Worm (Caenorhabditis elegans): ENCODE data around the gene sec-6.

Gene sec-6

ce11 chrII:5374967-5375366, 15.6 kb downstream of the sec-6 start, which contains the start of gene algn-2:
Gene algn-2, plus strand, starts transcription at chrII:5375267.
- TF ChIP-seq crh-2 (tag; optimal IDR thresholded peaks at IDR 0.05) (no peak), nhr-10 (tag; optimal IDR thresholded peaks at IDR 0.05) (no peak), ZK546.5 (tag; optimal IDR thresholded peaks at IDR 0.05) (no peak), lin-13 (GFP tag; optimal IDR thresholded peaks at IDR 0.05) (no peak), ztf-11 (tag; optimal IDR thresholded peaks at IDR 0.05) (no peak), unc-62 (GFP tag; optimal IDR thresholded peaks at IDR 0.05) (no peak), peb-1 (tag; optimal IDR thresholded peaks at IDR 0.05) (no peak), aly-2 (tag; optimal IDR thresholded peaks at IDR 0.05) (no peak), R02D3.7 (tag; optimal IDR thresholded peaks at IDR 0.05) (no peak), lsy-2 (tag; optimal IDR thresholded peaks at IDR 0.05) (no peak), alr-1 (tag; optimal IDR thresholded peaks at IDR 0.05) (no peak), nhr-129 (tag; optimal IDR thresholded peaks at IDR 0.05) (no peak), nhr-77 (tag; optimal IDR thresholded peaks at IDR 0.05) (no peak), nhr-6 (tag; optimal IDR thresholded peaks at IDR 0.05) (no peak), mdl-1 (tag; optimal IDR thresholded peaks at IDR 0.05) (no peak), blmp-1 (tag; optimal IDR thresholded peaks at IDR 0.05; ENCODE audit: insufficient read depth) (no peak), nhr-25 (tag; optimal IDR thresholded peaks at IDR 0.05) (no peak), F13H6.1 (tag; optimal IDR thresholded peaks at IDR 0.05) (no peak), nhr-21 (tag; optimal IDR thresholded peaks at IDR 0.05) (no peak), Y55F3AM.14 (GFP tag; optimal IDR thresholded peaks at IDR 0.05) (no peak)

- TF ChIP-seq gmeb-1 (tag; optimal IDR thresholded peaks at IDR 0.05) (no peak), lin-11 (tag; optimal IDR thresholded peaks at IDR 0.05) (peak; percentile 16), ceh-82 (tag; optimal IDR thresholded peaks at IDR 0.05) (no peak), lsy-2 (tag; optimal IDR thresholded peaks at IDR 0.05) (peak in 1 of 2 experiments; percentile 16)
Observed at ce11 chrII:5377467-5378238, 18.3 kb downstream of the sec-6 start, which contains the start of gene prdx-2. Gene prdx-2, plus strand, starts transcription at chrII:5378195.

ce11 chrII:5378239-5378521, 18.8 kb downstream of the sec-6 start:
- TF ChIP-seq nhr-12 (tag; optimal IDR thresholded peaks at IDR 0.05) (no peak), zag-1 (tag; optimal IDR thresholded peaks at IDR 0.05) (no peak), crh-2 (tag; optimal IDR thresholded peaks at IDR 0.05) (peak; percentile 28), ceh-16 (tag; optimal IDR thresholded peaks at IDR 0.05) (no peak), elt-1 (tag; optimal IDR thresholded peaks at IDR 0.05) (no peak), nhr-129 (tag; optimal IDR thresholded peaks at IDR 0.05) (peak; percentile 49), nhr-25 (tag; optimal IDR thresholded peaks at IDR 0.05) (peak; percentile 5), nhr-6 (tag; optimal IDR thresholded peaks at IDR 0.05) (no peak), nhr-10 (tag; optimal IDR thresholded peaks at IDR 0.05) (no peak), mdl-1 (tag; optimal IDR thresholded peaks at IDR 0.05) (no peak), aly-2 (tag; optimal IDR thresholded peaks at IDR 0.05) (no peak), egl-27 (tag; optimal IDR thresholded peaks at IDR 0.05) (no peak), nhr-23 (tag; optimal IDR thresholded peaks at IDR 0.05) (no peak), ceh-82 (tag; optimal IDR thresholded peaks at IDR 0.05) (no peak), sma-9 (GFP tag; optimal IDR thresholded peaks at IDR 0.05) (peak; percentile 33), sma-9 (tag; optimal IDR thresholded peaks at IDR 0.05) (no peak), sma-3 (GFP tag; optimal IDR thresholded peaks at IDR 0.05) (no peak), fos-1 (tag; optimal IDR thresholded peaks at IDR 0.05) (peak; percentile 8)

- TF ChIP-seq mbf-1 (tag; optimal IDR thresholded peaks at IDR 0.05) (no peak), unc-55 (GFP tag; optimal IDR thresholded peaks at IDR 0.05) (peak; percentile 21), ztf-1 (GFP tag; conservative IDR thresholded peaks at IDR 0.05) (no peak), F13H6.1 (tag; optimal IDR thresholded peaks at IDR 0.05) (peak; percentile 62), fos-1 (tag; optimal IDR thresholded peaks at IDR 0.05) (peak; percentile 98), mab-5 (tag; optimal IDR thresholded peaks at IDR 0.05) (no peak), ztf-4 (tag; optimal IDR thresholded peaks at IDR 0.05) (peak; percentile 56), sem-4 (tag; optimal IDR thresholded peaks at IDR 0.05) (peak; percentile 5), nhr-129 (tag; optimal IDR thresholded peaks at IDR 0.05) (peak; percentile 78), sma-3 (GFP tag; optimal IDR thresholded peaks at IDR 0.05) (peak; percentile 85), lin-39 (tag; optimal IDR thresholded peaks at IDR 0.05) (no peak), nhr-10 (tag; optimal IDR thresholded peaks at IDR 0.05) (no peak), ceh-82 (tag; optimal IDR thresholded peaks at IDR 0.05) (no peak), mdl-1 (tag; optimal IDR thresholded peaks at IDR 0.05) (no peak), nhr-25 (tag; optimal IDR thresholded peaks at IDR 0.05) (peak; percentile 86), nhr-21 (tag; optimal IDR thresholded peaks at IDR 0.05) (peak; percentile 78), elt-1 (tag; optimal IDR thresholded peaks at IDR 0.05) (no peak), alr-1 (tag; optimal IDR thresholded peaks at IDR 0.05) (no peak), ceh-16 (tag; optimal IDR thresholded peaks at IDR 0.05) (no peak), dmd-4 (tag; optimal IDR thresholded peaks at IDR 0.05) (no peak), crh-2 (tag; optimal IDR thresholded peaks at IDR 0.05) (peak; percentile 71), unc-62 (GFP tag; optimal IDR thresholded peaks at IDR 0.05) (no peak), ztf-11 (tag; optimal IDR thresholded peaks at IDR 0.05) (no peak), zag-1 (tag; optimal IDR thresholded peaks at IDR 0.05) (no peak), nhr-6 (tag; optimal IDR thresholded peaks at IDR 0.05) (no peak), lsy-2 (tag; optimal IDR thresholded peaks at IDR 0.05) (peak in 1 of 2 experiments; percentile 65), gmeb-1 (tag; optimal IDR thresholded peaks at IDR 0.05) (peak; percentile 60), lin-13 (GFP tag; optimal IDR thresholded peaks at IDR 0.05) (peak; percentile 51), C34F6.9 (tag; optimal IDR thresholded peaks at IDR 0.05) (peak; percentile 17), ama-1 (optimal IDR thresholded peaks at IDR 0.05) (peak; percentile 48), aly-2 (tag; optimal IDR thresholded peaks at IDR 0.05) (no peak), snpc-4 (tag; optimal IDR thresholded peaks at IDR 0.05) (no peak)
Observed at ce11 chrII:5379614-5380077, 20.3 kb downstream of the sec-6 start, which contains the start of gene pkc-3. Gene pkc-3, plus strand, starts transcription at chrII:5380027.

Data from whole organism, L2 larva.